Worm (Caenorhabditis elegans): ENCODE data around the gene Y75B8A.44.
"Not testable (repeated sequence)": the region's sequence is repeated elsewhere in the genome, so short reads cannot be mapped to it uniquely, and the experiment has no call there.

Gene Y75B8A.44

DNA sequence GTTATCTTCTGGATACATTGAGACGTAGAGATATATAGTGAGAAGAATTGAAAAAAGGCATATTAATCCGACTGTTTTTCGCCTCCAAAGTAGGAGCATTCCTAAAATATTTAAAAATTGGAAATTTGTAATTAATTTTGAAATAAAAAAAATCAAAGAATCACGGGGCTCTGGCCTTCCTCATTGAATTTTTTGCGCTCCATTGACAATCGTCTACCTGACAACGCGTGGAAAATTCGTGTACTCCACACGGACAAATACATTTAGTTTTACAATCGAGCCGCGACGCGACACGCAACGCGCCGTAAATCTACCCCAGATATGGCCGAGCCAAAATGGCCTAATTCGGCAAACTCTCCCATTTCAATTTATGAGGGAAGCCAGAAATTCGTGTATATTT, 17.1 kb upstream of the Y75B8A.44 start, which contains the start of gene gly-11:
Gene gly-11, minus strand, starts transcription at position 101 of the 400 bp plus-strand sequence.
- TF ChIP-seq him-1, dao-5, W03F9.2 (tag; optimal IDR thresholded peaks at IDR 0.05): not testable (repeated sequence)

ce11 chrIII:12178121-12178520, 16.2 kb upstream of the Y75B8A.44 start:
- no peak for TF ChIP-seq him-1 (tag; optimal IDR thresholded peaks at IDR 0.05)
- TF ChIP-seq W03F9.2 (tag; optimal IDR thresholded peaks at IDR 0.05): no peak
- no peak for TF ChIP-seq dao-5 (tag; optimal IDR thresholded peaks at IDR 0.05)

DNA sequence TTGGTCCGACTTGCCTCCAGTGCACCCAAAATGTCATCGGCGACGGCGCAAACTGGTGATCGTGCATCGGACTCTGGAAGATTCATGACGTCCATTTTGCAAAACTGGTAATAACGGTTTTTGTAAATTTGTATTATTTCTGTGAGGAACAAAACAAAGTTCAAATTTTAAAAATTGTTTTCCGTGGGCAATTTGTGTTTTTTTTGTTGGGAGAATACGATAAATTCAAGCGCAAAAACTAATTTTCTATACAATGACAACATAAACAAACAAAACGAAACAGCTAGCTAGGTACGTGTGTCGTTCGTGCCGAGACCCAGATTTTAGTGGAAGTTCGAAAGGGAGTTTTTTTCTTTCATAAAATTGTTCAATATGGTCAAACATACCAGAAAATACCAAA, 11.4 kb upstream of the Y75B8A.44 start, which contains the start of gene Y75B8A.10:
Gene Y75B8A.10, minus strand, starts transcription at position 101 of the 400 bp plus-strand sequence.
- TF ChIP-seq him-1 (tag; optimal IDR thresholded peaks at IDR 0.05) (no peak), dao-5 (tag; optimal IDR thresholded peaks at IDR 0.05) (no peak), W03F9.2 (tag; optimal IDR thresholded peaks at IDR 0.05) (no peak)

DNA sequence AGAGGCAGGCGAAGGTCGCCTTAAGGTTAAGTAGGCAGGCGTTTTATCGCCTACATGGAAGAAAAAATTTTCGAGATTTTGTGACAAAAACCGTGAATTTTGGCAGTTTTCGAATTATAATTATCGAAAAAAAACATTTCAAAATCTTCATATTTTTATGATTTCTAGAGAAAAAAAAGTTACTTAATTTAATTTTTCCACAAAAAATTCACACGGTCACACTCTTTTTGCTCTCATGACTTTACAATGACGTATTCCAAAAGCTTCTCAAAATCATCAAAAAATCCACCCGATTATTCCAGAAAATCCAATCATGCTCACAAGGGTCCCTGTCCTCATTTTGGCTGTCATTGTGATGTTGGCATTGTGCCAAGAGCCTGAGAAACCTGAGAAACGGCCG, 8.2 kb upstream of the Y75B8A.44 start, which contains the start of gene lury-1:
Gene lury-1, plus strand, starts transcription at position 301 of the 400 bp plus-strand sequence.
- TF ChIP-seq W03F9.2 (tag; optimal IDR thresholded peaks at IDR 0.05): no peak
- TF ChIP-seq him-1 (tag; optimal IDR thresholded peaks at IDR 0.05): no peak
- TF ChIP-seq dao-5 (tag; optimal IDR thresholded peaks at IDR 0.05): no peak

DNA sequence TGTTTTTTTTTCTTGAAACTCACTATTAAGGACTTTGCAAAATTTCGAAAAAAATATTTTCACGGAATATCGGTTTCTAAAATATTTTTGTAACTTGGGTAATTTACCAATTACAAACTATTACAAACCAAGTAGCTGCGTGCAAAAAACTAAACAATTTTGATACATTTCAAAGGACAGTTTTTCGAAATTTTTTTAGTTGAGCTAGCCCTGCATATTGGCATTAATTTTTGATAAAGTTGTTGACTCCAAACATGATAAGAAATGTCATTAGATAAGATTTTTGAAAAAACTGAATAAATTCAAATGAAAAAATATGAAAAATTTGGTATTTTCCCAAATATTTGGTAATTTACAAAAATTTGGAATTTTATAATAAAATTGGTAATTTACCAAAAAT, 6.1 kb upstream of the Y75B8A.44 start:
- TF ChIP-seq W03F9.2 (tag; optimal IDR thresholded peaks at IDR 0.05): no peak
- no peak for TF ChIP-seq him-1 (tag; optimal IDR thresholded peaks at IDR 0.05)
- no peak for TF ChIP-seq dao-5 (tag; optimal IDR thresholded peaks at IDR 0.05)

ce11 chrIII:12195991-12196390, 1.7 kb downstream of the Y75B8A.44 start:
- TF ChIP-seq dao-5 (tag; optimal IDR thresholded peaks at IDR 0.05): no peak
- TF ChIP-seq W03F9.2 (tag; optimal IDR thresholded peaks at IDR 0.05): no peak
- no peak for TF ChIP-seq him-1 (tag; optimal IDR thresholded peaks at IDR 0.05)

- no peak for TF ChIP-seq W03F9.2 (tag; optimal IDR thresholded peaks at IDR 0.05)
- TF ChIP-seq dao-5 (tag; optimal IDR thresholded peaks at IDR 0.05): no peak
- no peak for TF ChIP-seq him-1 (tag; optimal IDR thresholded peaks at IDR 0.05)
These were observed 3.8 kb downstream of the Y75B8A.44 start for ce11 chrIII:12198135-12198534.

DNA sequence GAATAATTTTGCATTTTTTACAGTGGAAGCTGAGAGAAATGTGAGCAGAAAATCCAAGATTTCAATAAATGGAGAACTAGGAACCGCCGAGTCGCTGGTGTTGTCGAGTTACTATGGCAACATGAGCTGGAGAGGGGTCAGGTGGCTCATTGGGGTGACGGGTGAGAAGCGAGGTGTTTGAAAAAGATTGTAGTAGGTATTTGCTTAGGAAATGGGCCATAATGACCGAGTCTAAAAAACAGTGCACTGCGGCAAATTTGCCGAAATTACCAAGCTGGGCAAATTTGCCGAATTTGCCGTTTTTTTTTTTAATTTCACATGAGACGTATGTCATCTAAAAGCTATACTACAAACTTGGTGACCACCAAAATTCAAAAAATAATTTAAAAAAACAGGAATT, 8.1 kb downstream of the Y75B8A.44 start, which contains the start of gene osm-12:
Gene osm-12, minus strand, starts transcription at position 101 of the 400 bp plus-strand sequence.
- no peak for TF ChIP-seq him-1 (tag; optimal IDR thresholded peaks at IDR 0.05)
- no peak for TF ChIP-seq dao-5 (tag; optimal IDR thresholded peaks at IDR 0.05)
- TF ChIP-seq W03F9.2 (tag; optimal IDR thresholded peaks at IDR 0.05): no peak

- no peak for TF ChIP-seq W03F9.2 (tag; optimal IDR thresholded peaks at IDR 0.05)
- no peak for TF ChIP-seq dao-5 (tag; optimal IDR thresholded peaks at IDR 0.05)
- TF ChIP-seq him-1 (tag; optimal IDR thresholded peaks at IDR 0.05): no peak
These were observed 11.0 kb downstream of the Y75B8A.44 start for ce11 chrIII:12205271-12205670.

DNA sequence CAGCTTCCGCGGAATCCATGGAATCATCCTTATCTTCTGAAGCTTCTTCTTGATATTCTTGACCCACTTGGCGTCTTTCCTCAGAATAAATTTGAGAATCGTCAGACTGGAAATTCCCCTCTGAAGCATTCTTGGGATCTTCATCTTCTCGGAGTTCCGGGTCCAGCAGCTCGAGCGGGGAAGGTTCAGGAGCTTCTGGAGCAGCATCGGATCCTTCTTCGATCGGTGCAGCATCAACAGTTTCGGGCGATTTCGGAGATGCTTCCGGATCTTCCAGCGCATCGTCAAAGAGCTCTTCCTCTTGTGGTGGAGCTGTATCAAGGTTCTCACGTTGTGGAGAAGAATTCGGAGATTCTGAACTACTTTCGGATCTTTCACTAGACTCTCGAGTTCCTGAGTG, 13.3 kb downstream of the Y75B8A.44 start:
- TF ChIP-seq dao-5 (tag; optimal IDR thresholded peaks at IDR 0.05): no peak
- TF ChIP-seq W03F9.2 (tag; optimal IDR thresholded peaks at IDR 0.05): no peak
- no peak for TF ChIP-seq him-1 (tag; optimal IDR thresholded peaks at IDR 0.05)

DNA sequence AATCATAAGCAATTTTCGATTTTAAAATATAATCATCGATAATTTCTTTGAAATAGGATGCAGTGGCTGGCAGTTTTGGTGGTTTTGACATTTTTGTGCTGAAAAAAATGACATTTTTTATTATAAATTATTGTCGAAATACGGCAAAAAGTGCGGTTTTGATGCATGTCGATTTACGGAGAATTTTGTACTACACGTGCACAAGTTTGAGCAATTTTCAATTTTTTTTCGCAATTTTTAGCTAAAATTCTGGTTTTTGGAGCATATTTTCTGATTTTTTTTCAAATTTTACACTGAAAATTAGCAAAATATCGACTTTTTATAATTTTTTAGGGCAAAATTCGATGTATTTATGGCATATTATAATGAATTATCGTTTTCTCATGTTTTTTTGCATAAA, 21.3 kb downstream of the Y75B8A.44 start, which contains the start of gene Y75B8A.13:
Gene Y75B8A.13, minus strand, starts transcription at position 101 of the 400 bp plus-strand sequence.
- TF ChIP-seq dao-5 (tag; optimal IDR thresholded peaks at IDR 0.05) (no peak), W03F9.2 (tag; optimal IDR thresholded peaks at IDR 0.05) (no peak), him-1 (tag; optimal IDR thresholded peaks at IDR 0.05) (no peak)

DNA sequence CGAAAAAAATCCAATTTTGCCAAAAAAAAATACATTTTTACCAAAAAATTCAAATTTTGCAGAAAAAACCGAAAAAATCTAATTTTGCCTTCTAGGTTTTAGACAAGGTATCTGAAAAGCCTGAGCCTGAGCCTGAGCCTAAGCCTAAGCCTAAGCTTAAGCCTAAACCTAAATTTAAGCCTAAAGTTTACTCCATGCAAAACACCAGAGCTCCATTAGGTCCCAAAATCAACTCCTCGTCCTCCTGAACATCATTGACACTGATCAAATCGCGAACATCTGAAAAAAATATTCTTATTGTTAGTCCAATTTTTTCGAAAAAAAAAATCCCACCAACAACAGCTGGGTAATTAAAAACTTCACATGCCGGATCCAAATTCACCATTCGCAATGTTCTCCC, 23.8 kb downstream of the Y75B8A.44 start:
- TF ChIP-seq dao-5 (tag; optimal IDR thresholded peaks at IDR 0.05): no peak
- no peak for TF ChIP-seq him-1 (tag; optimal IDR thresholded peaks at IDR 0.05)
- no peak for TF ChIP-seq W03F9.2 (tag; optimal IDR thresholded peaks at IDR 0.05)

ce11 chrIII:12218633-12219097, 24.4 kb downstream of the Y75B8A.44 start, which contains the start of the genes gex-4 and gphr-1:
Gene gex-4, minus strand, starts transcription at chrIII:12218634.
Gene gphr-1, plus strand, starts transcription at chrIII:12219047.
- TF ChIP-seq him-1 (tag; optimal IDR thresholded peaks at IDR 0.05) (no peak), W03F9.2 (tag; optimal IDR thresholded peaks at IDR 0.05) (peak; percentile 52), dao-5 (tag; optimal IDR thresholded peaks at IDR 0.05) (no peak)

DNA sequence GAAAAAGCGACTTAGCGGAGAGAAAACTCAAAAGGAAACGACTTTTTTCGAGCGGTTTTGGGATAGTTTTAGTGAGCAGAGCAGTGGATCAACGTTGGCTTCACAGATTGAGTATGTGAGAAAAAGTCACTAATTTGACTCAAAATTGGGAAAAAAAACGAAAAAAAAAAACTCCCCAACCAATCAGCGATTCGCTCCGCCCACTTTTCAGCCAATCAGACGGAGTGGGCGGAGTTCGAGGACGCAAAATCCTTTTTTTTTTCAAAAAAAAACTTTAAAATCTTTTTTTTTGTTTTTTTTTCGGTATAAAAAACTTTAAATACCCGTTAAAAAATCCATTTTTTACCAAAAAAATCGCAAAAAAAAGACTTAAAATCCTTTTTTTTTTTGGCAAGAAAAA, 26.5 kb downstream of the Y75B8A.44 start:
- TF ChIP-seq W03F9.2 (tag; optimal IDR thresholded peaks at IDR 0.05) (no peak), dao-5 (tag; optimal IDR thresholded peaks at IDR 0.05) (no peak), him-1 (tag; optimal IDR thresholded peaks at IDR 0.05) (no peak)

ce11 chrIII:12221452-12221851, 27.2 kb downstream of the Y75B8A.44 start:
- no peak for TF ChIP-seq W03F9.2 (tag; optimal IDR thresholded peaks at IDR 0.05)
- no peak for TF ChIP-seq dao-5 (tag; optimal IDR thresholded peaks at IDR 0.05)
- no peak for TF ChIP-seq him-1 (tag; optimal IDR thresholded peaks at IDR 0.05)
